Fruit fly (Drosophila melanogaster) whole organism, prepupa: ENCODE results near the gene Stam.

Experiments used
- CG10631 ChIP-seq: fragments of 200-800 bp; sonication (Bioruptor generic); optimal IDR thresholded peaks from 2 replicates; lab custom pipeline; 2016; ENCODE audit warnings: missing biosample characterization, missing genetic modification characterization
- CG11762 ChIP-seq: fragments of 200-800 bp; sonication (Bioruptor generic); optimal IDR thresholded peaks from 3 replicates; lab custom pipeline; 2016; ENCODE audit warnings: missing biosample characterization, missing genetic modification characterization; ENCODE audit not compliant: insufficient read depth
- CG11902 ChIP-seq: fragments of 200-800 bp; sonication (Bioruptor generic); optimal IDR thresholded peaks from 3 replicates; lab custom pipeline; 2016; ENCODE audit warnings: missing biosample characterization, missing genetic modification characterization
- CG1621 ChIP-seq: fragments of 200-800 bp; sonication (Bioruptor generic); optimal IDR thresholded peaks from 3 replicates; lab custom pipeline; 2018; ENCODE audit warnings: missing biosample characterization, mild to moderate bottlenecking, missing genetic modification characterization
- CG16779 ChIP-seq: fragments of 200-800 bp; sonication (Bioruptor generic); optimal IDR thresholded peaks from 3 replicates; lab custom pipeline; 2017; ENCODE audit warnings: missing biosample characterization, mild to moderate bottlenecking, missing genetic modification characterization
- CG31627 ChIP-seq: fragments of 200-800 bp; sonication (Bioruptor generic); optimal IDR thresholded peaks from 3 replicates; lab custom pipeline; 2016; ENCODE audit warnings: missing biosample characterization, missing genetic modification characterization
- CG34406 ChIP-seq: fragments of 200-800 bp; sonication (Bioruptor generic); optimal IDR thresholded peaks from 3 replicates; lab custom pipeline; 2016; ENCODE audit warnings: missing biosample characterization, missing genetic modification characterization
- CG7368 ChIP-seq: fragments of 200-800 bp; sonication (Bioruptor generic); optimal IDR thresholded peaks from 3 replicates; lab custom pipeline; 2016; ENCODE audit warnings: missing biosample characterization, missing genetic modification characterization
- CG8319 ChIP-seq: fragments of 200-800 bp; sonication (Bioruptor generic); optimal IDR thresholded peaks from 3 replicates; lab custom pipeline; 2016; ENCODE audit warnings: missing biosample characterization, missing genetic modification characterization
- CG8632 ChIP-seq: fragments of 200-800 bp; sonication (Bioruptor generic); optimal IDR thresholded peaks from 3 replicates; lab custom pipeline; 2016; ENCODE audit warnings: missing biosample characterization, missing genetic modification characterization
- Eip93F ChIP-seq: fragments of 200-800 bp; sonication (Bioruptor generic); optimal IDR thresholded peaks from 2 replicates; lab custom pipeline; 2016; ENCODE audit warnings: missing biosample characterization, mild to moderate bottlenecking, missing genetic modification characterization
- Ets96B ChIP-seq: fragments of 200-800 bp; optimal IDR thresholded peaks from 2 replicates; lab custom pipeline; 2019; ENCODE audit warnings: missing biosample characterization, mild to moderate bottlenecking, missing genetic modification characterization, moderate library complexity
- Gug ChIP-seq: fragments of 200-800 bp; sonication (Bioruptor generic); IDR thresholded peaks from 2 replicates; pipeline ENCODE4 v1.3.6; 2022; ENCODE audit warnings: missing biosample characterization, missing genetic modification characterization
- Hr4 ChIP-seq: fragments of 200-800 bp; sonication (Bioruptor generic); optimal IDR thresholded peaks from 3 replicates; lab custom pipeline; 2016; ENCODE audit warnings: missing biosample characterization, missing genetic modification characterization
- Lpt ChIP-seq: fragments of 200-800 bp; sonication (Bioruptor generic); optimal IDR thresholded peaks from 3 replicates; lab custom pipeline; 2016; ENCODE audit warnings: missing biosample characterization, missing genetic modification characterization
- Met ChIP-seq: fragments of 200-800 bp; sonication (Bioruptor generic); optimal IDR thresholded peaks from 3 replicates; lab custom pipeline; 2016; ENCODE audit warnings: missing biosample characterization, missing genetic modification characterization
- Smox ChIP-seq: fragments of 200-800 bp; sonication (Bioruptor generic); optimal IDR thresholded peaks from 3 replicates; lab custom pipeline; 2016; ENCODE audit warnings: missing biosample characterization, missing genetic modification characterization
- Sox102F ChIP-seq: fragments of 200-800 bp; sonication (Bioruptor generic); optimal IDR thresholded peaks from 2 replicates; lab custom pipeline; 2016; ENCODE audit warnings: missing biosample characterization, mild to moderate bottlenecking, missing genetic modification characterization
- Sox15 ChIP-seq: fragments of 200-800 bp; sonication (Bioruptor generic); optimal IDR thresholded peaks from 3 replicates; lab custom pipeline; 2016; ENCODE audit warnings: missing biosample characterization, missing genetic modification characterization
- achi ChIP-seq: fragments of 200-800 bp; sonication (Bioruptor generic); optimal IDR thresholded peaks from 3 replicates; lab custom pipeline; 2016; ENCODE audit warnings: missing biosample characterization, missing genetic modification characterization
- dac ChIP-seq: fragments of 200-800 bp; sonication (Bioruptor generic); optimal IDR thresholded peaks from 2 replicates; lab custom pipeline; 2017; ENCODE audit warnings: missing biosample characterization, mild to moderate bottlenecking, missing genetic modification characterization
- dsx ChIP-seq: fragments of 200-800 bp; optimal IDR thresholded peaks from 3 replicates; lab custom pipeline; 2019; ENCODE audit warnings: missing biosample characterization, mild to moderate bottlenecking, missing genetic modification characterization, moderate library complexity; ENCODE audit not compliant: poor library complexity, severe bottlenecking
- eg ChIP-seq: fragments of 200-800 bp; sonication (Bioruptor generic); IDR thresholded peaks from 3 replicates; pipeline ENCODE4 v1.3.6; 2022; ENCODE audit warnings: missing biosample characterization, missing genetic modification characterization
- fd85E ChIP-seq: fragments of 200-800 bp; sonication (Bioruptor generic); optimal IDR thresholded peaks from 3 replicates; lab custom pipeline; 2016; ENCODE audit warnings: missing biosample characterization, missing genetic modification characterization
- fkh ChIP-seq: fragments of 200-800 bp; sonication (Bioruptor generic); optimal IDR thresholded peaks from 3 replicates; lab custom pipeline; 2017; ENCODE audit warnings: missing biosample characterization, mild to moderate bottlenecking, missing genetic modification characterization, moderate library complexity
- lz ChIP-seq: fragments of 200-800 bp; sonication (Bioruptor generic); optimal IDR thresholded peaks from 3 replicates; lab custom pipeline; 2016; ENCODE audit warnings: missing biosample characterization, missing genetic modification characterization
- net ChIP-seq: fragments of 200-800 bp; sonication (Bioruptor generic); optimal IDR thresholded peaks from 3 replicates; lab custom pipeline; 2016; ENCODE audit warnings: missing biosample characterization, missing genetic modification characterization
- pdm3 ChIP-seq: fragments of 200-800 bp; sonication (Bioruptor generic); optimal IDR thresholded peaks from 3 replicates; lab custom pipeline; 2016; ENCODE audit warnings: missing biosample characterization, missing genetic modification characterization
- spab ChIP-seq: fragments of 200-800 bp; sonication (Bioruptor generic); optimal IDR thresholded peaks from 2 replicates; lab custom pipeline; 2017; ENCODE audit warnings: missing biosample characterization, mild to moderate bottlenecking, missing genetic modification characterization, missing genetic modification reagents
- topi ChIP-seq: fragments of 200-800 bp; sonication (Bioruptor generic); optimal IDR thresholded peaks from 3 replicates; lab custom pipeline; 2016; ENCODE audit warnings: missing biosample characterization, missing genetic modification characterization
- vri ChIP-seq: fragments of 200-800 bp; sonication (Bioruptor generic); optimal IDR thresholded peaks from 3 replicates; lab custom pipeline; 2016; ENCODE audit warnings: missing biosample characterization, mild to moderate bottlenecking, missing genetic modification characterization

Gene Stam

DNA sequence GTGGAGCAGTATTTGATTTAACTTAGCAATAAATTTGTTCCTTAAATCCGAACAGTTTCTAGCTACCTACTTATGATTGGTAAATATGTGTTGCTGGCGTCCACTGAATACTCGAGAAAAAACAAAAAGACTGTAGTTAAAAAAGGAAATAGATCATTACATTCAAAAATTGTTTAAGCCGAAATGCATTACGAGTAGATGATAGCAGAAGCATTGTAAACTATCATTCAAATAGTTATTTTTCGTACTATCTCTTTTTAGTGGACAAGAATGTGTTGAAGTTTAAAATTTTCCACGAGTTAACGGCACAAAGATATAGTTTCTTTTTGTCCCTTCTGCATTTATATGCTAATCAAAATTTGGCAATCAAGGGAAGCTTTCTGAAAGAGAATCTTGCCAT, 30.5 kb downstream of the Stam start, which contains the start of gene CG14071:
Gene CG14071 (minus strand): TSS at position 101 of the 400 bp plus-strand sequence.
- TF ChIP-seq Lpt (GFP tag; lab: Kevin White, UChicago) (no peak), Sox102F (GFP tag; lab: Kevin White, UChicago) (no peak), CG11762 (GFP tag; lab: Kevin White, UChicago) (no peak), lz (GFP tag; lab: Kevin White, UChicago) (no peak), pdm3 (no peak), CG34406 (GFP tag; lab: Kevin White, UChicago) (no peak), CG8632 (GFP tag; lab: Kevin White, UChicago) (no peak), Sox15 (GFP tag; lab: Kevin White, UChicago) (no peak), CG8319 (GFP tag; lab: Kevin White, UChicago) (no peak), CG16779 (tag; lab: Kevin White, UChicago) (no peak), CG7368 (no peak), net (GFP tag; lab: Kevin White, UChicago) (no peak), CG10631 (GFP tag; lab: Kevin White, UChicago) (no peak)
- TF ChIP-seq, all 60 proteins: peak for 0

DNA sequence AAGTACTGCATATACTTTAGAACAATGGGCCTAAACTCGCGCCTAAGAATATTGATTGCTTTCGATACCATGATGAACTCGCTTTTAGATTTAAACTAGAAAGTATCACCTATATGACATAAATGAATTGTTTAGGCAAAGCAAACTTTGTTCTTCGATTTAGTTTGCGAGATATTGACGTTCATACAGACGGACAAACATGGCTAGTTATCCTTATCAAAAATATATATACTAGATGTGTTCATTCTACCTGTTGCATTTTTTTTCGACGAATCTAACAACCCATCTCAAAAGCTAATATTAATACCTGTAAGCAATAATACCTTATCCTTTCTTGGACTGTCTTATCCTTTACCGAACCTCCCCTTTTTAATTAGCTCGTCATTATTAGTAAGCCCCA, 43.3 kb downstream of the Stam start, which contains the start of gene CG14070:
Gene CG14070 (minus strand): TSS at position 101 of the 400 bp plus-strand sequence.
- TF ChIP-seq topi (GFP tag; lab: Kevin White, UChicago) (no peak), dac (GFP tag; lab: Kevin White, UChicago) (no peak), CG7368 (no peak), spab (GFP tag; lab: Kevin White, UChicago) (no peak), Ets96B (tag; lab: Kevin White, UChicago) (no peak), fd85E (GFP tag; lab: Kevin White, UChicago) (no peak), Smox (GFP tag; lab: Kevin White, UChicago) (no peak), dsx (GFP tag; lab: Kevin White, UChicago) (no peak), CG1621 (no peak), CG16779 (tag; lab: Kevin White, UChicago) (no peak), Gug (GFP tag; lab: Robert Waterston, UW) (no peak)

DNA sequence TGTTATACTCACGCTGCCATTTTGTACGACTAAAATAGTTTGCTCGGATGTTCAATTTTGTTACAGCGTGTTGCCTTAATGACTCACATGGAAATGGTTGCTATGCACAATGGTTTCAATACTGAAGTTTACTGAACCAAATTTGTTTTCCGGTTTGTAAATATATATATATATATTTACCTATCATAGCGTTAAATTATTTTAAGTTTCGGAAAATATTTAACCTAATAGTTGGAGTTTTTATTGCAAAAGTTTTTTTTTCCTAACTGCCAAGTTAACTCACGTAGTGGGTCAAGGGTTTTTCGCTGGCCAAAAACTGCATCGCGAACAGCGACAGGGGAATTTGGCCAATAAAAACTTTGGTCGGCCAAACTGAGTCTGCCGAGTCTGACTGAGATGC, 50.5 kb downstream of the Stam start, which contains the start of gene CG7309:
Gene CG7309 (minus strand): TSS at position 101 of the 400 bp plus-strand sequence.
- TF ChIP-seq eg (GFP tag; lab: Robert Waterston, UW): no peak
- no peak for TF ChIP-seq lz (GFP tag; lab: Kevin White, UChicago)
- TF ChIP-seq fkh (GFP tag; lab: Kevin White, UChicago): no peak
- TF ChIP-seq Eip93F (GFP tag; lab: Kevin White, UChicago): no peak
- no peak for TF ChIP-seq Met
- no peak for TF ChIP-seq Gug (GFP tag; lab: Robert Waterston, UW)
- TF ChIP-seq achi: no peak
- no peak for TF ChIP-seq Smox (GFP tag; lab: Kevin White, UChicago)

DNA sequence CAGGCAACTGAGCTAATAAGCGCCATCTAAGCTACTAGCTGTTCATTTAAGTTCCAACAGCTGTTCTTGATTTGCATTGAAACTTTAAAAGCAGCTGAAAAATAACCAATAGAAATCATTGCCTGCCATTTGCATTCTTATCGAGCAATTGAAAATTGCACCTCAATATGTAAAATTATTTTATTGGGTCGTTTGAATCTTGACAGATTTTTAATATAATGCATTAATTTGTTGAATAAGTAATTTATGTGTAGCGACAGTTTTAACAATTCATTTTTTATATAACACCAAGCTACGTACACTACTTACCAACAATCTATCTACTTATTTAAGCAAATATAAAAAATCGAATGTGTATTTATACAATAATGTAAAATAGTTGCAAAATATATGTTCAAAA, 52.2 kb downstream of the Stam start, which contains the start of gene CG14069:
Gene CG14069 (minus strand): TSS at position 101 of the 400 bp plus-strand sequence.
- no peak for TF ChIP-seq Hr4 (GFP tag; lab: Kevin White, UChicago)
- no peak for TF ChIP-seq fd85E (GFP tag; lab: Kevin White, UChicago)
- TF ChIP-seq vri (GFP tag; lab: Kevin White, UChicago): no peak
- no peak for TF ChIP-seq CG31627 (GFP tag; lab: Kevin White, UChicago)
- TF ChIP-seq CG11902: no peak
